Worm (Caenorhabditis elegans) whole organism, early embryonic: ENCODE measurements around the gene W08G11.3.

ENCODE experiments used
- ama-1 ChIP-seq: fragments of 150-350 bp; optimal IDR thresholded peaks from 2 replicates; lab custom pipeline; 2014
- hmg-4 ChIP-seq: fragments of 200-800 bp; sonication (Bioruptor generic); optimal IDR thresholded peaks from 2 replicates; lab custom pipeline; 2018; ENCODE audit warnings: mild to moderate bottlenecking, missing genetic modification characterization, missing compliant biosample characterization

DNA sequence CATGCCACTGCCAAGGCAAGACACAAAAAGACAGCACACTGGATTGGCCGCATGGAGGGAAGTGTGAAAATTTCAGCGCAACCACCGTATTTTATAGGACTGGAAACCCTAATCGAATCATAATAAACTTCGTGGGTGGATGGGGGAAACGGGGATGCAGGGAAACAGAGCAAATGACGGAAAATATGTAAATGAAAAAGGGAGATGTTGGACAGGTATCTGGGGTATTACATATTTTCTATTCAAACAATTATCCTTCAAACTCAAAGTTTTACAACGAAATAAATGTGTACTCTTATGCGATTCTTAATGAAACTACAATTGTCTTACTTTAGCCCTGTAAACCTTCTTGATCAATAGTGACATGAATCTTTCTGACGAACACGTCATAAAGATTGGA, 52.3 kb downstream of the W08G11.3 start, which contains the start of gene F26D2.16:
- TF ChIP-seq ama-1 (lab: Kevin White, UChicago), result no peak
- TF ChIP-seq hmg-4 (GFP tag; lab: Kevin White, UChicago), result no peak
